Fruit fly (Drosophila melanogaster) whole organism, prepupa: Measurements from ENCODE around the gene CG18081.
A peak's percentile ranks its signal among the peaks of the same experiment; 100 is the strongest.

Experiments used
- Blimp-1 ChIP-seq: fragments of 200-800 bp; sonication (Bioruptor generic); optimal IDR thresholded peaks from 3 replicates; lab custom pipeline; 2017; ENCODE audit warnings: missing biosample characterization, missing genetic modification characterization, mild to moderate bottlenecking, moderate library complexity, missing genetic modification reagents
- CG11294 ChIP-seq: fragments of 200-800 bp; sonication (Bioruptor generic); IDR thresholded peaks from 2 replicates; pipeline ENCODE4 v1.3.6; 2022; ENCODE audit warnings: missing biosample characterization, missing genetic modification characterization
- CG11762 ChIP-seq: fragments of 200-800 bp; sonication (Bioruptor generic); optimal IDR thresholded peaks from 3 replicates; lab custom pipeline; 2016; ENCODE audit warnings: missing biosample characterization, missing genetic modification characterization; ENCODE audit not compliant: insufficient read depth
- CG11902 ChIP-seq: fragments of 200-800 bp; sonication (Bioruptor generic); optimal IDR thresholded peaks from 3 replicates; lab custom pipeline; 2016; ENCODE audit warnings: missing biosample characterization, missing genetic modification characterization
- CG15336 ChIP-seq: fragments of 200-800 bp; sonication (Bioruptor generic); IDR thresholded peaks from 2 replicates; pipeline ENCODE4 v1.3.6; 2022; ENCODE audit warnings: missing biosample characterization, missing genetic modification characterization
- CG1621 ChIP-seq: fragments of 200-800 bp; sonication (Bioruptor generic); optimal IDR thresholded peaks from 3 replicates; lab custom pipeline; 2018; ENCODE audit warnings: missing biosample characterization, mild to moderate bottlenecking, missing genetic modification characterization
- CG3032 ChIP-seq: fragments of 200-800 bp; optimal IDR thresholded peaks from 2 replicates; lab custom pipeline; 2019; ENCODE audit warnings: missing biosample characterization, mild to moderate bottlenecking, missing genetic modification characterization, moderate library complexity
- CG31627 ChIP-seq: fragments of 200-800 bp; sonication (Bioruptor generic); optimal IDR thresholded peaks from 3 replicates; lab custom pipeline; 2016; ENCODE audit warnings: missing biosample characterization, missing genetic modification characterization
- CG34406 ChIP-seq: fragments of 200-800 bp; sonication (Bioruptor generic); optimal IDR thresholded peaks from 3 replicates; lab custom pipeline; 2016; ENCODE audit warnings: missing biosample characterization, missing genetic modification characterization
- CG3919 ChIP-seq: fragments of 200-800 bp; sonication (Bioruptor generic); optimal IDR thresholded peaks from 3 replicates; lab custom pipeline; 2016; ENCODE audit warnings: missing biosample characterization, missing genetic modification characterization
- CG6163 ChIP-seq: fragments of 200-800 bp; sonication (Bioruptor generic); IDR thresholded peaks from 3 replicates; pipeline ENCODE4 v1.3.6; 2022; ENCODE audit warnings: missing biosample characterization, missing genetic modification characterization
- CG6276 ChIP-seq: fragments of 200-800 bp; sonication (Bioruptor generic); optimal IDR thresholded peaks from 2 replicates; lab custom pipeline; 2017; ENCODE audit warnings: missing biosample characterization, mild to moderate bottlenecking, missing genetic modification characterization
- CG6792 ChIP-seq: fragments of 200-800 bp; sonication (Bioruptor generic); optimal IDR thresholded peaks from 3 replicates; lab custom pipeline; 2016; ENCODE audit warnings: missing biosample characterization, missing genetic modification characterization
- CG6808 ChIP-seq: fragments of 200-800 bp; sonication (Bioruptor generic); optimal IDR thresholded peaks from 3 replicates; lab custom pipeline; 2017; ENCODE audit warnings: missing biosample characterization, missing genetic modification characterization, mild to moderate bottlenecking, moderate library complexity, missing genetic modification reagents
- CG7368 ChIP-seq: fragments of 200-800 bp; sonication (Bioruptor generic); optimal IDR thresholded peaks from 3 replicates; lab custom pipeline; 2016; ENCODE audit warnings: missing biosample characterization, missing genetic modification characterization
- CG8632 ChIP-seq: fragments of 200-800 bp; sonication (Bioruptor generic); optimal IDR thresholded peaks from 3 replicates; lab custom pipeline; 2016; ENCODE audit warnings: missing biosample characterization, missing genetic modification characterization
- CG9139 ChIP-seq: fragments of 200-800 bp; sonication (Bioruptor generic); optimal IDR thresholded peaks from 3 replicates; lab custom pipeline; 2017; ENCODE audit warnings: missing biosample characterization, mild to moderate bottlenecking, missing genetic modification characterization
- Eip75B ChIP-seq: fragments of 200-800 bp; sonication (Bioruptor generic); optimal IDR thresholded peaks from 3 replicates; lab custom pipeline; 2016; ENCODE audit warnings: missing biosample characterization, missing genetic modification characterization
- Eip78C ChIP-seq: fragments of 200-800 bp; sonication (Bioruptor generic); peaks from one replicate; lab custom pipeline; 2016; ENCODE audit warnings: missing biosample characterization, missing genetic modification characterization
- Eip93F ChIP-seq: fragments of 200-800 bp; sonication (Bioruptor generic); optimal IDR thresholded peaks from 2 replicates; lab custom pipeline; 2016; ENCODE audit warnings: missing biosample characterization, mild to moderate bottlenecking, missing genetic modification characterization
- Ets21C ChIP-seq: fragments of 200-800 bp; sonication (Bioruptor generic); optimal IDR thresholded peaks from 3 replicates; lab custom pipeline; 2016; ENCODE audit warnings: missing biosample characterization, missing genetic modification characterization
- Ets96B ChIP-seq: fragments of 200-800 bp; optimal IDR thresholded peaks from 2 replicates; lab custom pipeline; 2019; ENCODE audit warnings: missing biosample characterization, mild to moderate bottlenecking, missing genetic modification characterization, moderate library complexity
- Gug ChIP-seq: fragments of 200-800 bp; sonication (Bioruptor generic); IDR thresholded peaks from 2 replicates; pipeline ENCODE4 v1.3.6; 2022; ENCODE audit warnings: missing biosample characterization, missing genetic modification characterization
- Hr39 ChIP-seq: fragments of 200-800 bp; sonication (Bioruptor generic); optimal IDR thresholded peaks from 2 replicates; lab custom pipeline; 2016; ENCODE audit warnings: missing biosample characterization, missing genetic modification characterization
- OdsH ChIP-seq: fragments of 200-800 bp; sonication (Bioruptor generic); optimal IDR thresholded peaks from 3 replicates; lab custom pipeline; 2016; ENCODE audit warnings: missing biosample characterization, missing genetic modification characterization
- Smox ChIP-seq: fragments of 200-800 bp; sonication (Bioruptor generic); optimal IDR thresholded peaks from 3 replicates; lab custom pipeline; 2016; ENCODE audit warnings: missing biosample characterization, missing genetic modification characterization
- Sox102F ChIP-seq: fragments of 200-800 bp; sonication (Bioruptor generic); optimal IDR thresholded peaks from 2 replicates; lab custom pipeline; 2016; ENCODE audit warnings: missing biosample characterization, mild to moderate bottlenecking, missing genetic modification characterization
- Sox14 ChIP-seq: fragments of 200-800 bp; sonication (Bioruptor generic); optimal IDR thresholded peaks from 3 replicates; lab custom pipeline; 2016; ENCODE audit warnings: missing biosample characterization, missing genetic modification characterization
- Sox15 ChIP-seq: fragments of 200-800 bp; sonication (Bioruptor generic); optimal IDR thresholded peaks from 3 replicates; lab custom pipeline; 2016; ENCODE audit warnings: missing biosample characterization, missing genetic modification characterization
- achi ChIP-seq: fragments of 200-800 bp; sonication (Bioruptor generic); optimal IDR thresholded peaks from 3 replicates; lab custom pipeline; 2016; ENCODE audit warnings: missing biosample characterization, missing genetic modification characterization
- dsx ChIP-seq: fragments of 200-800 bp; optimal IDR thresholded peaks from 3 replicates; lab custom pipeline; 2019; ENCODE audit warnings: missing biosample characterization, mild to moderate bottlenecking, missing genetic modification characterization, moderate library complexity; ENCODE audit not compliant: poor library complexity, severe bottlenecking
- esn ChIP-seq: fragments of 200-800 bp; sonication (Bioruptor generic); optimal IDR thresholded peaks from 2 replicates; lab custom pipeline; 2016; ENCODE audit warnings: missing biosample characterization, mild to moderate bottlenecking, missing genetic modification characterization, moderate library complexity
- fd59A ChIP-seq: fragments of 200-800 bp; sonication (Bioruptor generic); optimal IDR thresholded peaks from 2 replicates; lab custom pipeline; 2017; ENCODE audit warnings: missing biosample characterization, mild to moderate bottlenecking, missing genetic modification characterization, missing genetic modification reagents
- fd85E ChIP-seq: fragments of 200-800 bp; sonication (Bioruptor generic); optimal IDR thresholded peaks from 3 replicates; lab custom pipeline; 2016; ENCODE audit warnings: missing biosample characterization, missing genetic modification characterization
- fkh ChIP-seq: fragments of 200-800 bp; sonication (Bioruptor generic); optimal IDR thresholded peaks from 3 replicates; lab custom pipeline; 2017; ENCODE audit warnings: missing biosample characterization, mild to moderate bottlenecking, missing genetic modification characterization, moderate library complexity
- lz ChIP-seq: fragments of 200-800 bp; sonication (Bioruptor generic); optimal IDR thresholded peaks from 3 replicates; lab custom pipeline; 2016; ENCODE audit warnings: missing biosample characterization, missing genetic modification characterization
- net ChIP-seq: fragments of 200-800 bp; sonication (Bioruptor generic); optimal IDR thresholded peaks from 3 replicates; lab custom pipeline; 2016; ENCODE audit warnings: missing biosample characterization, missing genetic modification characterization
- pdm3 ChIP-seq: fragments of 200-800 bp; sonication (Bioruptor generic); optimal IDR thresholded peaks from 3 replicates; lab custom pipeline; 2016; ENCODE audit warnings: missing biosample characterization, missing genetic modification characterization
- salr ChIP-seq, 2 experiments: fragments of 200-800 bp; sonication (Bioruptor generic); optimal IDR thresholded peaks; 3 replicates each; lab custom pipeline; 2016 to 2018; ENCODE audit warnings: missing biosample characterization in 2 of 2, missing genetic modification characterization in 2 of 2, mild to moderate bottlenecking in 1 of 2
- spab ChIP-seq: fragments of 200-800 bp; sonication (Bioruptor generic); optimal IDR thresholded peaks from 2 replicates; lab custom pipeline; 2017; ENCODE audit warnings: missing biosample characterization, mild to moderate bottlenecking, missing genetic modification characterization, missing genetic modification reagents
- ss ChIP-seq, 2 experiments: fragments of 200-800 bp; sonication (Bioruptor generic); optimal IDR thresholded peaks; 2 replicates in 1 of 2; 3 replicates in 1 of 2; lab custom pipeline; 2017 to 2018; ENCODE audit warnings: mild to moderate bottlenecking in 2 of 2, missing biosample characterization in 2 of 2, missing genetic modification characterization in 2 of 2, moderate library complexity in 1 of 2
- svp ChIP-seq: fragments of 200-800 bp; sonication (Bioruptor generic); peaks from one replicate; lab custom pipeline; 2016; ENCODE audit warnings: missing biosample characterization, missing genetic modification characterization
- topi ChIP-seq: fragments of 200-800 bp; sonication (Bioruptor generic); optimal IDR thresholded peaks from 3 replicates; lab custom pipeline; 2016; ENCODE audit warnings: missing biosample characterization, missing genetic modification characterization

CG18081 gene

DNA sequence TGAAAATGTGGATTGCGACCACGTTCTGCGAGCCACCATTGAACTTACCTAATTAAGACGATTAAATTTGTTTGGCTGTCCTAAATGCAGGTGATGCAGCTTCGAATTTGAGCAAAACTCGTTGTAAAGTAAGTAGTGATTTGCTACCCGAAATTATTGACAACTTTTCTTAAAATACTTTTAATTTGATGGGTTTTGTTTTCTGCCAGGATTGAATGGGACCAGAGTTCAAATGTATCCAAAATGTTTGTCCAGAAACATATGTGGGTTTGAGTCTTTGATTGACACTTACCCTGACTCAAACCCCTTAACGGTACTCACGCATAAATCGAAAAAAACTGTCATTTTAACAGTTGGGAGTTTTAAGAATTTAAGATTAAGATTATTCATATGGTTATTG is 2.0 kb upstream of the CG18081 start, which contains the start of gene CG15715:
Gene CG15715 (minus strand): TSS at position 274 of the 400 bp plus-strand sequence.
- TF ChIP-seq CG8632: no peak
- TF ChIP-seq Eip75B (GFP tag; lab: Kevin White, UChicago): no peak
- peak; percentile 4 for TF ChIP-seq Blimp-1 (GFP tag; lab: Kevin White, UChicago)
- TF ChIP-seq CG3032: peak; percentile 1
- no peak for TF ChIP-seq OdsH (GFP tag; lab: Kevin White, UChicago)
- TF ChIP-seq CG1621 (tag; lab: Kevin White, UChicago): no peak

DNA sequence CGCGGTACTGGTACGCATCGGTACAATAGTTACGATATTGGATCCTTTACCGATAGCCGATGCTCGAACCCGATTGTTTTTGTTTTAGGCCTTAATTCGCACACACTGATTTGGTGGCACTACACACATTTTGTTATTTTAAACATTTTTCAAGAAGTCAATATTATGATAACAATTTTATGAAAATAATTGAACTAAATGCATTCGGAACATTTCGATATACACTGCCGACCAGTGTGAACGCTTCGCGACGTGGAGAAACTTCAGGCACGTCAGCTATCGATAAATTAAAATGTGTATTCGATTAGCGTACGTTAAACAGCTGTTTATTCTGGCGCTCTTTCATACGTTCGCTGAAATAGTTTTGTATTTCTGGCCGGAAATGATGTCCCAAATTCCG is 3.0 kb downstream of the CG18081 start, which contains the start of gene CG12713:
Gene CG12713 (plus strand): TSS at position 319 of the 400 bp plus-strand sequence.
- TF ChIP-seq esn (peak; percentile 39), CG3032 (peak; percentile 25), CG7368 (GFP tag; lab: Kevin White, UChicago) (no peak), CG6808 (GFP tag; lab: Kevin White, UChicago) (no peak), lz (GFP tag; lab: Kevin White, UChicago) (peak; percentile 28), CG3919 (GFP tag; lab: Kevin White, UChicago) (no peak), Sox102F (GFP tag; lab: Kevin White, UChicago) (no peak), Sox14 (GFP tag; lab: Kevin White, UChicago) (peak; percentile 27), Hr39 (GFP tag; lab: Kevin White, UChicago) (peak; percentile 17), fd85E (GFP tag; lab: Kevin White, UChicago) (no peak), Eip78C (GFP tag; lab: Kevin White, UChicago) (peak; percentile 6), topi (GFP tag; lab: Kevin White, UChicago) (no peak), CG31627 (GFP tag; lab: Kevin White, UChicago) (peak; percentile 1), Eip75B (GFP tag; lab: Kevin White, UChicago) (peak; percentile 12)

DNA sequence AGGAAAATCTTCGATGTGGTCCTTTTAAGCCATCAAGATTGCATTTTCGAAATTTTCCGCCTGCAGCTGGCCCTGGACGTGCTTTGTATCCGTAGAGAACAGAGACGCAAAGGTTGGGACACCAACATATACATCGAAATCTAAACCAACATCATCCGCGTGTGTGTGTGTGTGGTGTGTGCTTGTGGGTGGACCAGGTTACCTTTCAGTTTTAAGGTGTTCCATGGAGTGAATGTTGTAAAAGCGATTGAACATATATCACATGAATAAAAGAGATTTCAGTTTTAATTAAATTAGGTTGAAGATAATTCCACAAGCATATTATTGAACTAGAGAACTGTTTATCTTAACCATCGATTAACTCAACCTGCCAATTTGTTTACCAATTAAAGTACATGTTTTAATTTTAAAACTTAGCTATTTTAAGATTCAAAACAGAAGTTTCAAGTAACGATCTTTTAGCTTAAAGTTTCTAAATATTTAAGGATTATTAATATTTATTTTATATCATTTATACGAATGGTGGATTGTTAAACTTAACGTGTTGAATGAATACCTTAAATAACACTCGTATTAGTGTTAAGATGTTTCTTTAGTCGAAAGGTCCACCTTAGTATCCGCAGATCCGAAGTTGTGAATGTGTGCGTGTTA is 8.1 kb downstream of the CG18081 start:
- peak in 1 of 2 experiments; percentile 94 for TF ChIP-seq ss (GFP tag; optimal IDR thresholded peaks at IDR 0.05; lab: Kevin White, UChicago)
- peak; percentile 78 for TF ChIP-seq Sox15
- peak; percentile 86 for TF ChIP-seq CG15336 (GFP tag; lab: Robert Waterston, UW)
- no peak for TF ChIP-seq dsx (GFP tag; lab: Kevin White, UChicago)
- TF ChIP-seq esn: peak; percentile 93
- peak; percentile 77; the same call in 2 of the 3 replicates for TF ChIP-seq CG6163
- peak; percentile 55 for TF ChIP-seq Ets21C (GFP tag; lab: Kevin White, UChicago)
- TF ChIP-seq pdm3 (GFP tag; lab: Kevin White, UChicago): peak; percentile 84
- TF ChIP-seq Blimp-1 (GFP tag; lab: Kevin White, UChicago): peak; percentile 85
- TF ChIP-seq CG34406 (GFP tag; lab: Kevin White, UChicago): peak; percentile 91
- no peak for TF ChIP-seq CG6276 (GFP tag; lab: Kevin White, UChicago)
- peak; percentile 84 for TF ChIP-seq Sox102F (GFP tag; lab: Kevin White, UChicago)
- TF ChIP-seq CG3919 (GFP tag; lab: Kevin White, UChicago): peak; percentile 91
- peak; percentile 89 for TF ChIP-seq net (GFP tag; lab: Kevin White, UChicago)
- TF ChIP-seq CG6792 (GFP tag; lab: Kevin White, UChicago): peak; percentile 89
- TF ChIP-seq spab (GFP tag; lab: Kevin White, UChicago): peak; percentile 88
- peak; percentile 78 for TF ChIP-seq CG7368 (GFP tag; lab: Kevin White, UChicago)
- TF ChIP-seq Eip75B (GFP tag; lab: Kevin White, UChicago): peak; percentile 86
- TF ChIP-seq salr (GFP tag; optimal IDR thresholded peaks at IDR 0.05; lab: Kevin White, UChicago): peak in 1 of 2 experiments; percentile 41
- TF ChIP-seq CG11294: peak; percentile 58; the same call in 1 of the 2 replicates
- peak; percentile 90 for TF ChIP-seq CG11762 (GFP tag; lab: Kevin White, UChicago)
- peak; percentile 57 for TF ChIP-seq Gug (GFP tag; lab: Robert Waterston, UW)
- TF ChIP-seq Sox14 (GFP tag; lab: Kevin White, UChicago): peak; percentile 88
- TF ChIP-seq Eip93F (GFP tag; lab: Kevin White, UChicago): peak; percentile 78
- TF ChIP-seq svp (GFP tag; lab: Kevin White, UChicago): peak; percentile 95
- TF ChIP-seq fkh (GFP tag; lab: Kevin White, UChicago): peak; percentile 68
- TF ChIP-seq fd85E (GFP tag; lab: Kevin White, UChicago): peak; percentile 73
- no peak for TF ChIP-seq CG9139 (GFP tag; lab: Kevin White, UChicago)
- peak; percentile 86 for TF ChIP-seq Smox
- TF ChIP-seq Ets96B (tag; lab: Kevin White, UChicago): peak; percentile 86
- TF ChIP-seq fd59A (GFP tag; lab: Kevin White, UChicago): peak; percentile 78
- TF ChIP-seq CG11902 (GFP tag; lab: Kevin White, UChicago): peak; percentile 70
- peak; percentile 90 for TF ChIP-seq achi (GFP tag; lab: Kevin White, UChicago)
- TF ChIP-seq topi (GFP tag; lab: Kevin White, UChicago): peak; percentile 83
- TF ChIP-seq CG31627 (GFP tag; lab: Kevin White, UChicago): peak; percentile 81
- TF ChIP-seq lz (GFP tag; lab: Kevin White, UChicago): peak; percentile 86
- TF ChIP-seq Eip78C (GFP tag; lab: Kevin White, UChicago): peak; percentile 95
